Worm (Caenorhabditis elegans) whole organism, mixed stage, embryonic: ENCODE measurements around the gene sams-1.
"Not testable (repeated sequence)": the region's sequence is repeated elsewhere in the genome, so short reads cannot be mapped to it uniquely, and the experiment has no call there.

Source experiments
- M03D4.4 ChIP-seq: sonication (generic microtip); optimal IDR thresholded peaks from 2 replicates; lab custom pipeline; 2017; ENCODE audit warnings: mild to moderate bottlenecking, missing genetic modification characterization, missing compliant biosample characterization
- bed-3 ChIP-seq: fragments of 200-800 bp; sonication (Bioruptor generic); optimal IDR thresholded peaks from 3 replicates; lab custom pipeline; 2018; ENCODE audit warnings: mild to moderate bottlenecking, missing genetic modification characterization, moderate library complexity, missing compliant biosample characterization
- blmp-1 ChIP-seq: fragments of 150-350 bp; optimal IDR thresholded peaks from 2 replicates; lab custom pipeline; 2014; ENCODE audit warnings: missing biosample characterization, missing genetic modification characterization
- ceh-39 ChIP-seq: fragments of 150-350 bp; optimal IDR thresholded peaks from 2 replicates; lab custom pipeline; 2014; ENCODE audit warnings: missing biosample characterization, missing genetic modification characterization
- ceh-43 ChIP-seq: fragments of 200-800 bp; sonication (Bioruptor generic); optimal IDR thresholded peaks from 2 replicates; lab custom pipeline; 2018; ENCODE audit warnings: mild to moderate bottlenecking, missing genetic modification characterization, moderate library complexity, missing compliant biosample characterization
- ceh-83 ChIP-seq: fragments of 200-800 bp; sonication (Bioruptor generic); optimal IDR thresholded peaks from 2 replicates; lab custom pipeline; 2018; ENCODE audit warnings: mild to moderate bottlenecking, missing genetic modification characterization, missing compliant biosample characterization
- ces-1 ChIP-seq: fragments of 150-350 bp; optimal IDR thresholded peaks from 2 replicates; lab custom pipeline; 2014; ENCODE audit warnings: missing biosample characterization, missing genetic modification reagents, missing genetic modification characterization
- cnd-1 ChIP-seq: fragments of 200-800 bp; sonication (Bioruptor generic); optimal IDR thresholded peaks from 2 replicates; lab custom pipeline; 2018; ENCODE audit warnings: mild to moderate bottlenecking, missing genetic modification characterization, missing compliant biosample characterization
- drap-1 ChIP-seq: fragments of 200-800 bp; sonication (Bioruptor generic); optimal IDR thresholded peaks from 3 replicates; lab custom pipeline; 2018; ENCODE audit warnings: mild to moderate bottlenecking, missing genetic modification characterization, missing compliant biosample characterization
- elt-1 ChIP-seq: sonication (generic microtip); optimal IDR thresholded peaks from 2 replicates; lab custom pipeline; 2017; ENCODE audit warnings: missing genetic modification characterization, mild to moderate bottlenecking, missing compliant biosample characterization, antibody characterized with exemption, moderate library complexity, borderline replicate concordance; ENCODE audit not compliant: insufficient read depth
- elt-3 ChIP-seq: fragments of 150-350 bp; optimal IDR thresholded peaks from 2 replicates; lab custom pipeline; 2014; ENCODE audit warnings: missing biosample characterization, missing genetic modification characterization
- ham-2 ChIP-seq: fragments of 200-800 bp; sonication (Bioruptor generic); optimal IDR thresholded peaks from 2 replicates; lab custom pipeline; 2018; ENCODE audit warnings: mild to moderate bottlenecking, missing genetic modification characterization, missing compliant biosample characterization
- hlh-1 ChIP-seq: fragments of 150-350 bp; optimal IDR thresholded peaks from 2 replicates; lab custom pipeline; 2014; ENCODE audit warnings: missing biosample characterization, missing genetic modification reagents, missing genetic modification characterization
- lin-13 ChIP-seq: fragments of 150-350 bp; optimal IDR thresholded peaks from 2 replicates; lab custom pipeline; 2014; ENCODE audit warnings: missing biosample characterization, missing genetic modification characterization
- lin-32 ChIP-seq: fragments of 200-800 bp; sonication (Bioruptor generic); optimal IDR thresholded peaks from 2 replicates; lab custom pipeline; 2018; ENCODE audit warnings: mild to moderate bottlenecking, missing genetic modification characterization, missing compliant biosample characterization
- lsy-2 ChIP-seq: fragments of 150-350 bp; optimal IDR thresholded peaks from 2 replicates; lab custom pipeline; 2014; ENCODE audit warnings: missing biosample characterization, missing genetic modification characterization
- mab-5 ChIP-seq: fragments of 150-350 bp; optimal IDR thresholded peaks from 2 replicates; lab custom pipeline; 2014; ENCODE audit warnings: missing biosample characterization, missing genetic modification characterization
- mep-1 ChIP-seq: fragments of 150-350 bp; optimal IDR thresholded peaks from 2 replicates; lab custom pipeline; 2017; ENCODE audit warnings: missing biosample characterization, missing genetic modification reagents, missing genetic modification characterization, inconsistent platforms
- mls-2 ChIP-seq: sonication (generic microtip); optimal IDR thresholded peaks from 2 replicates; lab custom pipeline; 2016; ENCODE audit warnings: mild to moderate bottlenecking, missing genetic modification characterization, moderate library complexity, missing compliant biosample characterization
- nhr-12 ChIP-seq: fragments of 150-350 bp; optimal IDR thresholded peaks from 2 replicates; lab custom pipeline; 2014; ENCODE audit warnings: missing biosample characterization, missing genetic modification characterization
- nhr-2 ChIP-seq: fragments of 150-350 bp; optimal IDR thresholded peaks from 2 replicates; lab custom pipeline; 2014; ENCODE audit warnings: missing biosample characterization, missing genetic modification characterization
- nhr-237 ChIP-seq: fragments of 150-350 bp; optimal IDR thresholded peaks from 2 replicates; lab custom pipeline; 2014; ENCODE audit warnings: missing biosample characterization, missing genetic modification characterization
- nhr-28 ChIP-seq: fragments of 150-350 bp; optimal IDR thresholded peaks from 2 replicates; lab custom pipeline; 2014; ENCODE audit warnings: missing biosample characterization, missing genetic modification characterization
- nhr-76 ChIP-seq: sonication (generic microtip); optimal IDR thresholded peaks from 2 replicates; lab custom pipeline; 2017; ENCODE audit warnings: missing biosample characterization, missing genetic modification characterization
- pha-4 ChIP-seq: fragments of 150-350 bp; optimal IDR thresholded peaks from 2 replicates; lab custom pipeline; 2018; ENCODE audit warnings: missing biosample characterization, missing genetic modification reagents, missing genetic modification characterization
- sem-2 ChIP-seq: fragments of 200-800 bp; sonication (Bioruptor generic); optimal IDR thresholded peaks from 2 replicates; lab custom pipeline; 2018; ENCODE audit warnings: mild to moderate bottlenecking, missing genetic modification characterization, missing compliant biosample characterization
- snpc-4 ChIP-seq: fragments of 150-350 bp; optimal IDR thresholded peaks from 2 replicates; lab custom pipeline; 2014; ENCODE audit warnings: missing biosample characterization, missing genetic modification characterization
- sptf-1 ChIP-seq: sonication (generic microtip); optimal IDR thresholded peaks from 2 replicates; lab custom pipeline; 2017; ENCODE audit warnings: mild to moderate bottlenecking, missing genetic modification characterization, moderate library complexity, missing compliant biosample characterization
- unc-120 ChIP-seq: sonication (generic microtip); optimal IDR thresholded peaks from 2 replicates; lab custom pipeline; 2017; ENCODE audit warnings: missing genetic modification characterization, missing compliant biosample characterization; ENCODE audit not compliant: poor library complexity, severe bottlenecking
- unc-39 ChIP-seq: fragments of 150-350 bp; optimal IDR thresholded peaks from 2 replicates; lab custom pipeline; 2014; ENCODE audit warnings: missing biosample characterization, missing genetic modification characterization
- unc-62 ChIP-seq: fragments of 150-350 bp; optimal IDR thresholded peaks from 2 replicates; lab custom pipeline; 2014; ENCODE audit warnings: missing biosample characterization, missing genetic modification reagents, missing genetic modification characterization
- zip-8 ChIP-seq: fragments of 150-350 bp; optimal IDR thresholded peaks from 2 replicates; lab custom pipeline; 2014; ENCODE audit warnings: missing biosample characterization, missing genetic modification characterization
- ztf-11 ChIP-seq: fragments of 150-350 bp; optimal IDR thresholded peaks from 2 replicates; lab custom pipeline; 2014; ENCODE audit warnings: missing biosample characterization, missing genetic modification characterization

Gene sams-1

ce11 chrX:11955125-11955524 lies 10.6 kb upstream of the sams-1 start, which contains the start of gene T08D10.3:
Gene T08D10.3, plus strand, starts transcription at chrX:11955425.
- TF ChIP-seq zip-8 (tag; lab: Kevin White, UChicago) (no peak), elt-3 (tag; lab: Kevin White, UChicago) (no peak), cnd-1 (tag; lab: Kevin White, UChicago) (no peak), unc-39 (tag; lab: Kevin White, UChicago) (no peak), ham-2 (GFP tag; lab: Kevin White, UChicago) (no peak), blmp-1 (tag; lab: Kevin White, UChicago) (no peak), sptf-1 (no peak), unc-62 (GFP tag; lab: Kevin White, UChicago) (no peak), lin-13 (tag; lab: Kevin White, UChicago) (no peak), nhr-2 (no peak), sem-2 (GFP tag; lab: Kevin White, UChicago) (no peak), ces-1 (GFP tag; lab: Kevin White, UChicago) (no peak), ceh-83 (GFP tag; lab: Kevin White, UChicago) (no peak), ceh-43 (no peak), nhr-76 (no peak)
- TF ChIP-seq, all 35 proteins: peak for 0

- TF ChIP-seq lsy-2 (no peak), ztf-11 (tag; lab: Kevin White, UChicago) (no peak), lin-13 (tag; lab: Kevin White, UChicago) (no peak), nhr-76 (no peak), mab-5 (no peak), hlh-1 (tag; lab: Kevin White, UChicago) (no peak), M03D4.4 (tag; lab: Kevin White, UChicago) (no peak), ceh-83 (GFP tag; lab: Kevin White, UChicago) (no peak), mep-1 (no peak), nhr-12 (tag; lab: Kevin White, UChicago) (no peak), bed-3 (no peak), elt-3 (tag; lab: Kevin White, UChicago) (no peak), ceh-39 (tag; lab: Kevin White, UChicago) (no peak), snpc-4 (tag; lab: Kevin White, UChicago) (no peak), nhr-237 (tag; lab: Kevin White, UChicago) (no peak), sem-2 (GFP tag; lab: Kevin White, UChicago) (no peak), sptf-1 (no peak), ham-2 (GFP tag; lab: Kevin White, UChicago) (no peak), ces-1 (GFP tag; lab: Kevin White, UChicago) (no peak)
Observed at ce11 chrX:11957246-11957645, 8.5 kb upstream of the sams-1 start, which contains the start of gene T08D10.5. Gene T08D10.5, plus strand, starts transcription at chrX:11957546.

- TF ChIP-seq elt-1 (tag; lab: Kevin White, UChicago) (no peak), nhr-2 (no peak)
- TF ChIP-seq, all 35 proteins: peak for 0
Observed at ce11 chrX:11959838-11960237, 5.9 kb upstream of the sams-1 start, which contains the start of gene C49F5.8. Gene C49F5.8, plus strand, starts transcription at chrX:11960138.

- not testable (repeated sequence) for TF ChIP-seq pha-4; elt-1 (tag; lab: Kevin White, UChicago); ham-2 (GFP tag; lab: Kevin White, UChicago)
- TF ChIP-seq, all 35 proteins: peak for 0; not testable (repeated sequence) for 35
Observed at ce11 chrX:11961103-11961502, 4.7 kb upstream of the sams-1 start, which contains the start of gene C49F5.13. Gene C49F5.13, plus strand, starts transcription at chrX:11961403.

- TF ChIP-seq sem-2 (GFP tag; lab: Kevin White, UChicago) = no peak
- TF ChIP-seq nhr-237 (tag; lab: Kevin White, UChicago) = no peak
- no peak for TF ChIP-seq lin-13 (tag; lab: Kevin White, UChicago)
- TF ChIP-seq nhr-76 = no peak
- TF ChIP-seq lin-32 (GFP tag; lab: Kevin White, UChicago) = no peak
- no peak for TF ChIP-seq ceh-39 (tag; lab: Kevin White, UChicago)
- no peak for TF ChIP-seq bed-3
- no peak for TF ChIP-seq nhr-28 (tag; lab: Kevin White, UChicago)
- no peak for TF ChIP-seq mls-2 (tag; lab: Kevin White, UChicago)
- TF ChIP-seq pha-4 = no peak
- TF ChIP-seq blmp-1 (tag; lab: Kevin White, UChicago) = no peak
- TF ChIP-seq unc-120 (tag; lab: Kevin White, UChicago) = no peak
- TF ChIP-seq drap-1 (GFP tag; lab: Kevin White, UChicago) = no peak
- no peak for TF ChIP-seq M03D4.4 (tag; lab: Kevin White, UChicago)
- TF ChIP-seq unc-39 (tag; lab: Kevin White, UChicago) = no peak
- no peak for TF ChIP-seq ces-1 (GFP tag; lab: Kevin White, UChicago)
- TF ChIP-seq, all 35 proteins: peak for 0
Observed at ce11 chrX:11962050-11962788, 3.5 kb upstream of the sams-1 start.
